Fruit fly (Drosophila melanogaster) Kc167 (cell line): ENCODE measurements around the gene Lim1.

Experiments
- Myc ChIP-seq: fragments of >200 bp; optimal IDR thresholded peaks from 2 replicates; lab custom pipeline; 2017; ENCODE audit warnings: missing external identifiers
- Sin3A ChIP-seq: fragments of >200 bp; optimal IDR thresholded peaks from 2 replicates; lab custom pipeline; 2018; ENCODE audit warnings: missing external identifiers
- h ChIP-seq: fragments of >200 bp; optimal IDR thresholded peaks from 3 replicates; lab custom pipeline; 2018; ENCODE audit warnings: missing external identifiers
- insv ChIP-seq: fragments of >200 bp; optimal IDR thresholded peaks from 3 replicates; lab custom pipeline; 2018; ENCODE audit warnings: missing external identifiers
- psq ChIP-seq: fragments of >200 bp; optimal IDR thresholded peaks from 2 replicates; lab custom pipeline; 2017; ENCODE audit warnings: missing external identifiers
- ttk ChIP-seq: sonication (Bioruptor generic); optimal IDR thresholded peaks from 2 replicates; lab custom pipeline; 2017; ENCODE audit warnings: missing external identifiers

Gene Lim1

DNA sequence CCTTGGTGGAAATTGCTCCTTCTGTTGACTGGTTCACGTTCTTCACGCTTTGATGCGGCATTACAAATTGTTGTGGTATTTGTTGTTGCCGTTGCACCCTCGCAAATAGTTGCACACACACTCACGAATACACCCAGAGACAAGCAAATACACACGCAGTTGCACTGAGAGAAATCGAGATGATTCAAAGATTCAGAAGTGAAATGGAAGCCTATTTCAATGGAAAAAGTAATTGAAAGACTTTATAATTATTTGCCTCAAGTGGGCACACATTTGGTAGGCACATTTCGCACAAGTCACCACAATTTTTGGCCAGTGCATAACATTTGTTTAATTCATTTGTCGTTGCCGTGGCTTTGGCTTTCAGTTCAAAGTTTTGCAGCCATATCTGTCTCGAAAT lies 31.6 kb downstream of the Lim1 start:
- TF ChIP-seq h (lab: Kevin White, UChicago), result no peak
- no peak for TF ChIP-seq Sin3A (lab: Kevin White, UChicago)

DNA sequence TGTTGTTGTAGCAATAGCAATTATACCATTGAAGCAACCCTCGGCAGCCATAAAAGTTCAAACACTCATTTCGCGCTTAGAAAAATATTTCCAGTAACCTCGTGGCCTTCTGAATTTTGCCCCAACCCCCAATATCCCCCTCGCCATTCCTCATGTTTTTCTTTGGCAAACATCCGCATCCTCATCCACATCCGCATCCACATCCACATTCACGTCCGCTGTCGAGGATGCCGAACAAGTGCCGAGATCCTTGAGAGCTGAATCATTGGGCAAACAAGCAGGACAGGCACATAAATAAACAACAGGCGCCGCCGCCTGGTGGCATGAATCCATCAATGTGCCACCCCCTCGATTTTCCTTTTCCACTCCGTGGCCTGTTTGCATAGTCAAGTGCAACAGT lies 34.8 kb downstream of the Lim1 start:
- no peak for TF ChIP-seq psq (lab: Kevin White, UChicago)
- TF ChIP-seq Sin3A (lab: Kevin White, UChicago), result no peak
- no peak for TF ChIP-seq h (lab: Kevin White, UChicago)
- TF ChIP-seq insv, result no peak
- no peak for TF ChIP-seq Myc (lab: Kevin White, UChicago)
- TF ChIP-seq ttk (lab: Kevin White, UChicago), result no peak

DNA sequence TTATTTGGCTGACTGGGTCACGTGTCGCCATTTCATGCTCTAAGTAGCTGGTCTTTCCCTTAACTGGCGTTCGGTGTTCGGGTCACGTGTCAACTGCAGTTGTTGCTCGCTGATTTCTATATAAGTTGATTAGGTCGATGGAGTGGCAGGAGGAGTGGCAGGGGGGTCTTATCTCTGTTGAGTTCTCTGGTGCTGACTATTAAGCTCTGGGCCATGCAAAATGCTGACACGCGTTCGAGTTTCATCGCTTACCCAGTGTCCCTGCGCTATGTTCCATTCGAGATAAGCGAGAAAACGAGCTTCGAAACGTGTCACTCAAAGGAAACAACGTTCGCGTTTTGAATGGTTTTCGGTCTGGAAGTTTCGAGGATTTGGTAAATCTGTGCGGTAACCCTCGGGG lies 36.4 kb downstream of the Lim1 start:
- TF ChIP-seq ttk (lab: Kevin White, UChicago) (no peak), Myc (lab: Kevin White, UChicago) (no peak), h (lab: Kevin White, UChicago) (no peak), Sin3A (lab: Kevin White, UChicago) (no peak)

DNA sequence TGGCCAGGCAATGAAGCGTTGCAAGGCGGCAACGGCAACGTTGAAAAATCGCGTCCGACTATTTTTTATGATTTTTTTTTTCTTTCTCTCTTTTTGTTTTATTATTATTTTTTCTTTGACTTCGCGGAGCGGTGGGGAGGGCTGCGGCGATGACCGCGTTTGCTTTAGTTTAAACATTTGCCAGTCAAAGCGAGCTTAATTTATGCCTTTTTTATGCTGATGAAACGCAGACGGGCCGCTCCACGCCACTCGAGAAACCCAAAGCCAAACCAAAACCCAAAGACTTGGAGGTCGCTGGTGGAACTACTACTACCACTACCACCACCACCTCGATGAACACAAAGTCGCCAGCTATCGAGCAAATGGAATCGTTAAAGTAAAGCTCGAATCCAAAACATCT lies 38.3 kb downstream of the Lim1 start:
- TF ChIP-seq h (lab: Kevin White, UChicago), result no peak

DNA sequence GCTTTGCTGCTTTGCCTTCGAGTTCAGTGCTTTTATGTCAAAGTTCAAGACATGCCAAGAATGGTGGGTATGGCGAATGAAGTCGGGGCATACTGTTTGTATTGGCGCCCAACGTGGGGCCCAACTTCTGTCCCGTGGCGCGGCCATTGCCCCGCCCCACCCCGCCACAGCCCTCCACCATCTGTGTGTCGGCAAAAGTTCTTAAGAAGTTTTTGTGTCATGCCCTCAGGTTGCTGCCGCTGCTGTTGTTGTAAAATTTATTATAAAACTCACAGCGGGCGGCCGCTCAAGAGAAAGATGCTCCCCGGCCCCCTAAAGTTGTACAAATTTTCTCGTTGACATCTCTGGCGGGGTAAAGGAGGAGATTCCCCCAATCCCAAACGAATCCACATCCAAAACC lies 40.3 kb downstream of the Lim1 start:
- no peak for TF ChIP-seq ttk (lab: Kevin White, UChicago)
- no peak for TF ChIP-seq h (lab: Kevin White, UChicago)
- TF ChIP-seq psq (lab: Kevin White, UChicago), result no peak
- TF ChIP-seq Myc (lab: Kevin White, UChicago), result no peak
- TF ChIP-seq Sin3A (lab: Kevin White, UChicago), result no peak
- TF ChIP-seq insv, result no peak

DNA sequence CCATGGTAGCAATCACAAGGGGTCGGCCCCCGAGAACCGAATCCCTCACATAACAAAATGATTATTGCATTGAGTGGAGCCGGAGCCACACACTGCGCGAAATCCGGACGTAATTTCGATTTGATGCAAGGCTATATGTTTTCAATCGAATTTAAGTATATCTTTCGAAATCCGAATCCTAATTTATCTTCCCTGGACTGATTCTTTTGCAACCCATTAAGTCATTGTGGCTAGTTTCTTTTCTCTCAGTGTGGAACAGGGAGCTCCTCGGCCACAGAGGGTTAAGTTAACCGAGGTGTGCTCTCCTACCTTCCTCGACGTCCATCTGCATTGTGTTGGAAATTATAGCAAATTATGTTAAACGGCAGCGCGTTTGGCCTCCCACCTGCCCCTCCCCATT lies 43.3 kb downstream of the Lim1 start:
- no peak for TF ChIP-seq h (lab: Kevin White, UChicago)
- TF ChIP-seq insv, result no peak
- TF ChIP-seq psq (lab: Kevin White, UChicago), result no peak
- TF ChIP-seq Sin3A (lab: Kevin White, UChicago), result no peak
- no peak for TF ChIP-seq Myc (lab: Kevin White, UChicago)
- TF ChIP-seq ttk (lab: Kevin White, UChicago), result no peak

DNA sequence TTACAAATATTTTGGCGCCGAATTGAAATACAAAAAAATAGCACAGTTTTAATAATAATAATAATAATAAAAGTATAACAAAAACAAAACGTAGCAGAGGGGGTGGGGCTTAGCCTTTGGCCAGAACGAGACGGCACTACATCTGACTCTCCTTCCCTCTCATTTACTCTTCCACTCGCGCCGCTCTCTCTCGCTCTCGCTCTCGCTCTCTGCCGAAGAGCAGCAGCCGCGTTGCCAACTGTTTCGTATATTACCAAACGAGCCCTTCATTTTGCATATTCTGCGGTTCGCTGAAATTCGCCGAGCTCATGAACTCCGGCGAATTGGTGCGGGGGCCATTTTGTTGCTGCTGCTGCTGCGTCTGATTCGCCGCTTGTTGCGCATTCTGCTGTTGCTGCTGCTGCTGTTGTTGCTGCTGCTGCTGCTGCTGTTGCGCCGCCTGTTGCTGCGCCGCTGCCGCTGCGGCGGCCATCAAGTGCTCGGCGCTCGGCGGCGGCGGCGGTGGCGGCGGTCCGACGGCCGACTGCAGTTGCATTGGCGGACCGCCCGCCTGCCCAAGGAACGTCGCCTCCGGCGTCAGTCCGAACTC lies 47.7 kb downstream of the Lim1 start:
- no peak for TF ChIP-seq Myc (lab: Kevin White, UChicago)
- TF ChIP-seq h (lab: Kevin White, UChicago), result no peak
- TF ChIP-seq psq (lab: Kevin White, UChicago), result no peak
- no peak for TF ChIP-seq insv
- no peak for TF ChIP-seq Sin3A (lab: Kevin White, UChicago)

DNA sequence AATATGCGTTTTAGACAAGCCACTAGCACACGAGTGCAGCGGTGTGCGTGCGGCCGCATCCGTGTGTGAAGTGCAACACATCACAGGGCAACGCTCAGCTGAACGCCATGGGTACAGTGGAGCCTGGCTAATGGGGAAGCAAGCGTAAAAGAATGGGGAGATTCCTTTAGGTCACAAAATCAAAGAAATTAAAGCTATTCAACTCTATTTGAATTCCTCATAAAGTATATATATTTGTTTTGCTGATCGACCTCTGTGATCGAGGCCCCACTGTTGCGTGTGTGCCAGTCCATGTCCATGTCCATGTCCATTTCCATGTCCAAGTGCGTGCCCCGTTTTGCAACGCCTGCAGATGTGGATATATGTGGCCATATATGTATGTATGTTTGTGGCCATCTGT lies 50.3 kb downstream of the Lim1 start:
- TF ChIP-seq h (lab: Kevin White, UChicago) (no peak), Sin3A (lab: Kevin White, UChicago) (no peak), psq (lab: Kevin White, UChicago) (no peak), insv (no peak), ttk (lab: Kevin White, UChicago) (no peak), Myc (lab: Kevin White, UChicago) (no peak)

DNA sequence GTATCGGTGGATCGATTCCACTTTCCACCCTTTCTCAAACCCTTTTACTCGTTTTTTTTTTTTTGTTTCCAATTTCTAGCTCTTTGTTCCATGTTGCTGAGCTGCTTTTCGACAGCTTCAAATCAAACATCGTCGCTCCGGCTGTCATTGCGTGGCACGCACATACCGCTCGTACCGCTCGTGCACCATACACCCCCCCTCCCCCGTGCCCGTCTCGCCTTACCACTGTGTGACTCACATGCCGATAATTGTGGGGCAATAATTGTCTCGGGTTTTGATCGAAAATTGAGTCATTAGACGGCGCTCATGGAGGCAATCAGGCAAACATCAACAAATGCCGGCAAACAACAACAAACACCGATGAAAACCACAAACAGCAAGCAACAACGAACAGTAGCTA lies 51.9 kb downstream of the Lim1 start:
- TF ChIP-seq Sin3A (lab: Kevin White, UChicago), result no peak
- TF ChIP-seq psq (lab: Kevin White, UChicago), result no peak
- no peak for TF ChIP-seq ttk (lab: Kevin White, UChicago)
- TF ChIP-seq h (lab: Kevin White, UChicago), result no peak
- no peak for TF ChIP-seq Myc (lab: Kevin White, UChicago)
- TF ChIP-seq insv, result no peak

DNA sequence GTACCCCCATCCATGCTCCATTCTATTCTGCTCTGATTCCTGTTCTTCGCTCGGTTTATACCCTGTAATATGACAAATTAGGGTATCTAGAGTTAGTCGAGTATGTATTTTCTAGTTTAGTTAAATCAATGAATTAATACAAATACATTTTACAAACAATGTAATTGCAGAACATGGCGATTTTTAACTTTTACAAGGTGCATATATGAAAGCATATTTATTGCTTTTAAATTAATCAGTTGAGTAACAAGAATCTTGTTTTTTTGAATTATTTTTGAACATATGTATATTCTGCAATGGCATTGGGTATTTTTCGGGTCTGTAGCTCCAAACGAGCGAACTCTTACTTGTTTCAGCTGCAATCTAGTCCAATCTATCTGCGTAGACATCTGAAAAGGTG lies 58.0 kb downstream of the Lim1 start:
- TF ChIP-seq Sin3A (lab: Kevin White, UChicago), result no peak
- TF ChIP-seq Myc (lab: Kevin White, UChicago), result no peak
- no peak for TF ChIP-seq h (lab: Kevin White, UChicago)
- TF ChIP-seq psq (lab: Kevin White, UChicago), result no peak
- no peak for TF ChIP-seq insv

DNA sequence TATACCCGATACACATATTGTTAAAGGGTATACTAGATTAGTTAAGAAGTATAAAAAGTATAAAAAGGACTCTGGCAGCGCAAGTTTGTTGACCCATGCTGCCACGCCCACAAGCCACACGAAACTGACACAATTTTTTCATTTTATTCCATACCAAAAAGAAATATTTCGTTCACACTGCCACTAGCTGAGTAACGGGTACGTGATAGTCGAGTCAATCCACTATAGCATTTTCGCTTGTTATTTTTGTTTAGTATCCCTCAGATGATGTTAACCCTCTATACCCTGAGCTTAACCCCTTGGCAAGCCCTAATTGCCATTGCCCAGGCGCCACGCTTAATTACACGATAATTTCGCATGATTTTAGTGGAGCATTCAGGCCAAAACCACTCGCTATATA lies 58.7 kb downstream of the Lim1 start:
- no peak for TF ChIP-seq ttk (lab: Kevin White, UChicago)
- TF ChIP-seq insv, result no peak

DNA sequence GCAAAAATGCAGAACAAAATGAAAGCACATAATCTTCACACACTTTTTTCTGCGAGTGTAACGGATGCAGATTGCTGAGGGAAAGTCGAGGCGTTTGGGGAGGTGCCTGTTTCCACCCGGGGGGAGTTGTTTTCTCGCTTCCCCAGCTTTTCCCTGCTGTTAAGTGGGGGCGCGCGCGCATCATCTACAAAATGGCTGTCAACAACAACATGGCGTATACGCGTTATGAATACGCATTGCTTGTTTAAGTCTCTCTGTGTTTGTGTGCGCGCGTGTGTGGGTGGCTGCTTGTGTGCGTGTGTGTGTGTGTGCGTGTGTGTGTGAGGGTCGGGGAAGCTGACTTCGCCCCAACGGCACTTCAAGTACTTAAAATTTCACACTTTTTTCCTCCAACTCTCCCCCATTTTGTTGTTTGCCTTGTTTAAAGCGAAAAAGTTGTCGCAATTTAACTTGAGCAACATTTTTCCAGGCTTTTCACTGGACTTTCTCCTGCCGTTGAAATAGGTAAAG lies 62.1 kb downstream of the Lim1 start:
- TF ChIP-seq insv, result no peak
- TF ChIP-seq h (lab: Kevin White, UChicago), result no peak
- no peak for TF ChIP-seq ttk (lab: Kevin White, UChicago)
- TF ChIP-seq Myc (lab: Kevin White, UChicago), result no peak
- TF ChIP-seq Sin3A (lab: Kevin White, UChicago), result no peak

DNA sequence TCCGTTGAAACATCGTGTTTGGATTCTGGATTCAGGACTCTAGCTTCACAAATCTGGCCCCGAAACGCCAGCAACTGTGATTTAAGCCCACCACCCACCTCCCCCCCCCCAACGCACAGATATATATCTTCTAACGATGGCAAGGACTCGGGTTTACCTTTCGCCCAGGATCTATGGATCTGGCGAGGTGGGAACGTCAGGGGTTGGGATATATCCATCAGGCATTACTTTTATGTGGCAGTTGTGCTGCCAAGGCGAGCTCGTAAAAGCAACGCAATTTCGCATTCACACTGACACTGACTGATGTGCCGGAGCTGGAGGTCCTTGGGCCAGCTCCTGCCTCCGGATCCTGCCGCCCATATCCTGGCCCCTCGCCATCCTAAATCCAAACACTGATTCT lies 73.2 kb downstream of the Lim1 start:
- TF ChIP-seq insv (no peak), psq (lab: Kevin White, UChicago) (no peak), Myc (lab: Kevin White, UChicago) (no peak), h (lab: Kevin White, UChicago) (no peak), ttk (lab: Kevin White, UChicago) (no peak), Sin3A (lab: Kevin White, UChicago) (no peak)
